Worm (Caenorhabditis elegans): ENCODE results near the gene cyn-17.

The cyn-17 gene

DNA sequence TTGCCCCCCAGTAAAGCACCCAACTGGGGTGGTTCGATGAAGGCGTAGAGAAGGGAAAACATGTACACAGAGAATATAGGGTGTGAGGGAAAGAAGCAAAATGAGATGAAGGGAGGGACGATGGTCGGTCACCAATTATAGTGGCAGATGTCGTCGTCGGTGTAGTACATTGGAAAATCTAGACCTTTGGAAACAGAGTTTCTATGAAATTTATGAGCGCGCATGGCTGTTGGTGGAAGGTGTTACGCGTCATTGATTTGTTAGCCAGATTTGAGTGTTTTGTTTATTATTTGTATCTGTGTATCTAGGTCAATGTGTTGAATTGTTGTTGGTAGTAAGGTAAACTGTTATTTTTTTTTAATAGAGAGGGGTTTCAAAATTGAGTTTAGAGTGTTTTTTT lies 47.3 kb downstream of the cyn-17 start:
- TF ChIP-seq C34F6.9 (tag; optimal IDR thresholded peaks at IDR 0.05) (peak; percentile 8), nhr-129 (tag; optimal IDR thresholded peaks at IDR 0.05) (peak; percentile 35), ztf-11 (tag; optimal IDR thresholded peaks at IDR 0.05) (no peak)

DNA sequence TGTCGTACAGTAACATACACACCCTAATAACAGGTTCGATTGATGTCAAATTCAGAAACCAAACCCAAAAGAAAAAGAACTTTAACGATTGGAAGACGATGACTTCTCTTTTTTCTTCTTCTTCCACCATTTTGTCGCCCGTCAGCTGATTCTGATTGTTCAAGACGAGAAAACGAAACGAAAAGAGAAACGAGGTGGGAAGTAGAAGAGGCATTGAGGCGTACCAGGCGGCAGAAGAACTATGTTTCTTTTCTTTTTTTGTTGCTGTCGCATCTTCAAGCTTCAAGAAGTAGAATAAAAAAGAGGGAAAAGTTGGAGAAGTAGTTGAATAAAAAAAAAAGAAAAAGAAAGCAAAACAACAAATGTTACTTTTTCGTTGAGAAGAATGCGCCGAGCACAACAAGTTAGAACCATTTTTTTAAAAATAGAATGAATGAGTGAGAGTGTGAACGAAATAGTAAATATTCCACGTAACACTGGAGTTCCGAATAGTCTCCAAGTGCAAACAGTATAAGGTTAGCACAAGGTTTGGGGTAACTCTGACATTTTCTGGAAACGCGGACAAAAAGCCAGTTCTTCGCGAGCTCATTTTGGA lies 48.6 kb downstream of the cyn-17 start:
- TF ChIP-seq nhr-237 (tag; optimal IDR thresholded peaks at IDR 0.05): no peak
- no peak for TF ChIP-seq dmd-4 (tag; optimal IDR thresholded peaks at IDR 0.05)
- no peak for TF ChIP-seq nhr-77 (tag; optimal IDR thresholded peaks at IDR 0.05)
- TF ChIP-seq zag-1 (tag; optimal IDR thresholded peaks at IDR 0.05): no peak
- TF ChIP-seq unc-62 (GFP tag; optimal IDR thresholded peaks at IDR 0.05): no peak
- no peak for TF ChIP-seq blmp-1 (tag; optimal IDR thresholded peaks at IDR 0.05; ENCODE audit: insufficient read depth)
- no peak for TF ChIP-seq elt-3 (tag; optimal IDR thresholded peaks at IDR 0.05)
- TF ChIP-seq ztf-11 (tag; optimal IDR thresholded peaks at IDR 0.05): no peak
- TF ChIP-seq crh-2 (tag; optimal IDR thresholded peaks at IDR 0.05): no peak
- TF ChIP-seq lin-39 (tag; optimal IDR thresholded peaks at IDR 0.05): no peak
- TF ChIP-seq mbf-1 (tag; optimal IDR thresholded peaks at IDR 0.05): no peak
- TF ChIP-seq fos-1 (tag; optimal IDR thresholded peaks at IDR 0.05): no peak
- TF ChIP-seq mdl-1 (tag; optimal IDR thresholded peaks at IDR 0.05): no peak
- TF ChIP-seq sma-3 (GFP tag; optimal IDR thresholded peaks at IDR 0.05): no peak
- no peak for TF ChIP-seq unc-39 (tag; optimal IDR thresholded peaks at IDR 0.05)
- TF ChIP-seq skn-1 (tag; optimal IDR thresholded peaks at IDR 0.05): no peak
- peak; percentile 55 for TF ChIP-seq nhr-129 (tag; optimal IDR thresholded peaks at IDR 0.05)
- TF ChIP-seq nhr-11 (tag; optimal IDR thresholded peaks at IDR 0.05): no peak
- TF ChIP-seq lin-11 (tag; optimal IDR thresholded peaks at IDR 0.05): no peak
- no peak for TF ChIP-seq nhr-6 (tag; optimal IDR thresholded peaks at IDR 0.05)
- TF ChIP-seq peb-1 (tag; optimal IDR thresholded peaks at IDR 0.05): no peak
- no peak for TF ChIP-seq sma-9 (GFP tag; optimal IDR thresholded peaks at IDR 0.05)
- TF ChIP-seq sma-9 (tag; optimal IDR thresholded peaks at IDR 0.05): no peak
- TF ChIP-seq ztf-4 (tag; optimal IDR thresholded peaks at IDR 0.05): peak; percentile 19
- no peak for TF ChIP-seq sem-4 (tag; optimal IDR thresholded peaks at IDR 0.05)
- TF ChIP-seq elt-1 (tag; optimal IDR thresholded peaks at IDR 0.05): no peak
- TF ChIP-seq egl-27 (tag; optimal IDR thresholded peaks at IDR 0.05): no peak
- TF ChIP-seq Y55F3AM.14 (GFP tag; optimal IDR thresholded peaks at IDR 0.05): no peak
- no peak for TF ChIP-seq nhr-23 (tag; optimal IDR thresholded peaks at IDR 0.05)
- TF ChIP-seq lin-13 (GFP tag; optimal IDR thresholded peaks at IDR 0.05): no peak
- no peak for TF ChIP-seq nhr-12 (tag; optimal IDR thresholded peaks at IDR 0.05)
- TF ChIP-seq aly-2 (tag; optimal IDR thresholded peaks at IDR 0.05): no peak
- no peak for TF ChIP-seq ztf-1 (GFP tag; conservative IDR thresholded peaks at IDR 0.05)
- TF ChIP-seq mab-5 (tag; optimal IDR thresholded peaks at IDR 0.05): no peak
- TF ChIP-seq nhr-21 (tag; optimal IDR thresholded peaks at IDR 0.05): no peak
- TF ChIP-seq unc-55 (GFP tag; optimal IDR thresholded peaks at IDR 0.05): peak; percentile 59
- no peak for TF ChIP-seq R02D3.7 (tag; optimal IDR thresholded peaks at IDR 0.05)
- TF ChIP-seq nhr-25 (tag; optimal IDR thresholded peaks at IDR 0.05): peak; percentile 16
- TF ChIP-seq alr-1 (tag; optimal IDR thresholded peaks at IDR 0.05): no peak
- no peak for TF ChIP-seq ceh-82 (tag; optimal IDR thresholded peaks at IDR 0.05)
- TF ChIP-seq nhr-10 (tag; optimal IDR thresholded peaks at IDR 0.05): no peak
- peak; percentile 11 for TF ChIP-seq C34F6.9 (tag; optimal IDR thresholded peaks at IDR 0.05)
- TF ChIP-seq ama-1 (optimal IDR thresholded peaks at IDR 0.05): no peak
- peak; percentile 53 for TF ChIP-seq F13H6.1 (tag; optimal IDR thresholded peaks at IDR 0.05)
- TF ChIP-seq lsy-2 (tag; optimal IDR thresholded peaks at IDR 0.05): no peak
- no peak for TF ChIP-seq snpc-4 (tag; optimal IDR thresholded peaks at IDR 0.05)

Measured in whole organism, L2 larva.